Fruit fly (Drosophila melanogaster): Measurements from ENCODE around the gene Faf2.

dm6 chr2L:18687827-18688226 is 20.7 kb downstream of the Faf2 start:
- TF ChIP-seq Met (GFP tag; optimal IDR thresholded peaks at IDR 0.05): no peak
- TF ChIP-seq Sox14 (GFP tag; optimal IDR thresholded peaks at IDR 0.05): no peak
- TF ChIP-seq Hr4 (GFP tag; optimal IDR thresholded peaks at IDR 0.05): no peak
- TF ChIP-seq salr (GFP tag; optimal IDR thresholded peaks at IDR 0.05): no peak
- TF ChIP-seq Lpt (GFP tag; optimal IDR thresholded peaks at IDR 0.05): no peak
- TF ChIP-seq CG6808 (GFP tag; optimal IDR thresholded peaks at IDR 0.05): no peak
- TF ChIP-seq CG4318 (GFP tag; optimal IDR thresholded peaks at IDR 0.05): no peak
- no peak for TF ChIP-seq OdsH (GFP tag; optimal IDR thresholded peaks at IDR 0.05)
- TF ChIP-seq CG6854 (GFP tag; optimal IDR thresholded peaks at IDR 0.05): no peak
- TF ChIP-seq Eip75B (GFP tag; optimal IDR thresholded peaks at IDR 0.05): no peak
- no peak for TF ChIP-seq achi (GFP tag; optimal IDR thresholded peaks at IDR 0.05)
- TF ChIP-seq Smox (GFP tag; optimal IDR thresholded peaks at IDR 0.05): no peak
- no peak for TF ChIP-seq CG34406 (GFP tag; optimal IDR thresholded peaks at IDR 0.05)
